Fruit fly (Drosophila melanogaster): Measurements from ENCODE around the gene Creld.

dm6 chr2L:94639-95059 lies 7.5 kb upstream of the Creld start, which contains the start of gene Zir:
- TF ChIP-seq EcR (GFP tag; optimal IDR thresholded peaks at IDR 0.05) (no peak), CG8478 (optimal IDR thresholded peaks at IDR 0.05) (no peak), psq (optimal IDR thresholded peaks at IDR 0.05) (no peak), usp (GFP tag; optimal IDR thresholded peaks at IDR 0.05) (no peak), pan (optimal IDR thresholded peaks at IDR 0.05) (no peak), Dll (optimal IDR thresholded peaks at IDR 0.05) (no peak)

Data from whole organism.